Worm (Caenorhabditis elegans) whole organism, L4 larva: Measurements from ENCODE around the gene unc-86.

Experiments used
- F26F4.8 ChIP-seq: fragments of 200-800 bp; sonication (Bioruptor generic); conservative IDR thresholded peaks from 2 replicates; pipeline ENCODE4 v1.3.6; 2022; ENCODE audit warnings: missing genetic modification characterization, missing compliant biosample characterization
- F37D6.2 ChIP-seq: sonication (generic microtip); optimal IDR thresholded peaks from 2 replicates; lab custom pipeline; 2016; ENCODE audit warnings: mild to moderate bottlenecking, missing genetic modification characterization, missing compliant biosample characterization
- T20F7.1 ChIP-seq: fragments of 200-800 bp; sonication (Bioruptor generic); optimal IDR thresholded peaks from 2 replicates; lab custom pipeline; 2018; ENCODE audit warnings: mild to moderate bottlenecking, missing genetic modification characterization, missing compliant biosample characterization
- Y75B8A.6 ChIP-seq: fragments of 200-800 bp; sonication (Bioruptor generic); IDR thresholded peaks from 2 replicates; pipeline ENCODE4 v1.3.6; 2022; ENCODE audit warnings: missing genetic modification reagents, missing genetic modification characterization, missing compliant biosample characterization
- ZK337.2 ChIP-seq: fragments of 200-800 bp; sonication (Bioruptor generic); IDR thresholded peaks from 2 replicates; pipeline ENCODE4 v1.3.6; 2022; ENCODE audit warnings: missing genetic modification reagents, missing genetic modification characterization, missing compliant biosample characterization
- aly-2 ChIP-seq: sonication (generic microtip); optimal IDR thresholded peaks from 2 replicates; lab custom pipeline; 2018; ENCODE audit warnings: missing biosample characterization, missing genetic modification characterization
- arid-1 ChIP-seq: fragments of 200-800 bp; sonication (Bioruptor generic); conservative IDR thresholded peaks from 2 replicates; pipeline ENCODE4 v1.3.6; 2022; ENCODE audit warnings: missing genetic modification reagents, missing genetic modification characterization, missing compliant biosample characterization
- ceh-44 ChIP-seq: fragments of 200-800 bp; sonication (Bioruptor generic); IDR thresholded peaks from 2 replicates; pipeline ENCODE4 v1.3.6; 2022; ENCODE audit warnings: missing genetic modification reagents, missing genetic modification characterization, missing compliant biosample characterization
- ceh-62 ChIP-seq: sonication (generic microtip); optimal IDR thresholded peaks from 2 replicates; lab custom pipeline; 2017; ENCODE audit warnings: missing biosample characterization, missing genetic modification characterization
- cey-2 ChIP-seq: sonication (generic microtip); optimal IDR thresholded peaks from 3 replicates; lab custom pipeline; 2017; ENCODE audit warnings: missing genetic modification characterization, mild to moderate bottlenecking, missing compliant biosample characterization, antibody characterized with exemption, borderline replicate concordance; ENCODE audit not compliant: insufficient read depth
- daf-8 ChIP-seq: fragments of 200-800 bp; sonication (Bioruptor generic); IDR thresholded peaks from 2 replicates; pipeline ENCODE4 v1.3.6; 2022; ENCODE audit warnings: missing genetic modification characterization, missing compliant biosample characterization
- dmd-6 ChIP-seq: fragments of 200-800 bp; sonication (Bioruptor generic); IDR thresholded peaks from 2 replicates; pipeline ENCODE4 v1.3.6; 2022; ENCODE audit warnings: missing genetic modification reagents, missing genetic modification characterization, missing compliant biosample characterization
- egl-27 ChIP-seq: sonication (generic microtip); optimal IDR thresholded peaks from 3 replicates; lab custom pipeline; 2017; ENCODE audit warnings: missing biosample characterization, missing genetic modification reagents, missing genetic modification characterization
- fos-1 ChIP-seq: fragments of 150-350 bp; optimal IDR thresholded peaks from 2 replicates; lab custom pipeline; 2014; ENCODE audit warnings: missing biosample characterization, missing genetic modification characterization
- hlh-11 ChIP-seq: fragments of 200-800 bp; sonication (Bioruptor generic); optimal IDR thresholded peaks from 2 replicates; lab custom pipeline; 2018; ENCODE audit warnings: mild to moderate bottlenecking, missing genetic modification characterization, missing compliant biosample characterization
- hmg-1.1 ChIP-seq: fragments of 200-800 bp; sonication (Bioruptor generic); IDR thresholded peaks from 2 replicates; pipeline ENCODE4 v1.3.6; 2022; ENCODE audit warnings: missing genetic modification reagents, missing genetic modification characterization, missing compliant biosample characterization
- lin-1 ChIP-seq: fragments of 200-800 bp; sonication (Bioruptor generic); IDR thresholded peaks from 2 replicates; pipeline ENCODE4 v1.3.6; 2022; ENCODE audit warnings: missing genetic modification reagents, missing genetic modification characterization, missing compliant biosample characterization
- lin-15B ChIP-seq: fragments of 150-350 bp; sonication (generic microtip); optimal IDR thresholded peaks from 3 replicates; lab custom pipeline; 2014; ENCODE audit warnings: missing biosample characterization, missing genetic modification characterization
- lin-39 ChIP-seq: fragments of 150-350 bp; optimal IDR thresholded peaks from 2 replicates; lab custom pipeline; 2014; ENCODE audit warnings: missing biosample characterization, missing genetic modification reagents, missing genetic modification characterization
- lsy-2 ChIP-seq, 2 experiments: fragments of 150-350 bp in 1 of 2; sonication (generic microtip) in 1 of 2; optimal IDR thresholded peaks; 2 replicates each; lab custom pipeline; 2014 to 2017; ENCODE audit warnings: missing biosample characterization in 2 of 2, missing genetic modification characterization in 2 of 2
- madf-5 ChIP-seq, 2 experiments: fragments of 200-800 bp; sonication (Bioruptor generic); IDR thresholded peaks; 2 replicates each; pipeline ENCODE4 v1.3.6; 2022; ENCODE audit warnings: missing compliant biosample characterization in 2 of 2, missing genetic modification characterization in 2 of 2
- mdt-29 ChIP-seq: fragments of 200-800 bp; sonication (Bioruptor generic); IDR thresholded peaks from 2 replicates; pipeline ENCODE4 v1.3.6; 2022; ENCODE audit warnings: missing genetic modification reagents, missing genetic modification characterization, missing compliant biosample characterization
- mep-1 ChIP-seq: fragments of 150-350 bp; sonication (generic microtip); optimal IDR thresholded peaks from 3 replicates; lab custom pipeline; 2014; ENCODE audit warnings: missing biosample characterization, missing genetic modification characterization
- mxl-3 ChIP-seq: fragments of 200-800 bp; sonication (Bioruptor generic); optimal IDR thresholded peaks from 2 replicates; lab custom pipeline; 2018; ENCODE audit warnings: mild to moderate bottlenecking, missing genetic modification characterization, missing compliant biosample characterization
- nhr-10 ChIP-seq: fragments of 150-350 bp; optimal IDR thresholded peaks from 2 replicates; lab custom pipeline; 2014; ENCODE audit warnings: missing biosample characterization, missing genetic modification characterization
- nhr-237 ChIP-seq: sonication (generic microtip); optimal IDR thresholded peaks from 2 replicates; lab custom pipeline; 2017; ENCODE audit warnings: missing biosample characterization, missing genetic modification characterization
- nhr-41 ChIP-seq: fragments of 200-800 bp; sonication (Bioruptor generic); IDR thresholded peaks from 2 replicates; pipeline ENCODE4 v1.3.6; 2022; ENCODE audit warnings: missing genetic modification reagents, missing genetic modification characterization, missing compliant biosample characterization
- nhr-42 ChIP-seq: fragments of 200-800 bp; sonication (Bioruptor generic); IDR thresholded peaks from 2 replicates; pipeline ENCODE4 v1.3.6; 2022; ENCODE audit warnings: missing genetic modification characterization, missing compliant biosample characterization
- nhr-6 ChIP-seq: fragments of 150-350 bp; optimal IDR thresholded peaks from 2 replicates; lab custom pipeline; 2014; ENCODE audit warnings: missing biosample characterization, missing genetic modification characterization
- saeg-2 ChIP-seq: fragments of 200-800 bp; sonication (Bioruptor generic); IDR thresholded peaks from 2 replicates; pipeline ENCODE4 v1.3.6; 2022; ENCODE audit warnings: missing genetic modification reagents, missing genetic modification characterization, missing compliant biosample characterization
- snpc-4 ChIP-seq: fragments of 150-350 bp; optimal IDR thresholded peaks from 2 replicates; lab custom pipeline; 2014; ENCODE audit warnings: missing biosample characterization, missing genetic modification characterization
- tra-1 ChIP-seq: fragments of 200-800 bp; sonication (Bioruptor generic); IDR thresholded peaks from 2 replicates; pipeline ENCODE4 v1.3.6; 2022; ENCODE audit warnings: missing genetic modification reagents, missing genetic modification characterization, missing compliant biosample characterization
- unc-62 ChIP-seq, 3 experiments: fragments of 150-350 bp in 1 of 3; sonication (generic microtip); optimal IDR thresholded peaks in 2 of 3; peaks in 1 of 3; 1 replicate in 1 of 3; 2 replicates in 2 of 3; lab custom pipeline; 2014 to 2017; ENCODE audit warnings: missing biosample characterization in 3 of 3, missing genetic modification characterization in 3 of 3, missing genetic modification reagents in 3 of 3, missing genotype in 1 of 3
- zag-1 ChIP-seq: fragments of 150-350 bp; optimal IDR thresholded peaks from 2 replicates; lab custom pipeline; 2014; ENCODE audit warnings: missing biosample characterization, missing genetic modification characterization
- zfp-3 ChIP-seq: fragments of 200-800 bp; sonication (Bioruptor generic); conservative IDR thresholded peaks from 2 replicates; pipeline ENCODE4 v1.3.6; 2022; ENCODE audit warnings: missing genetic modification reagents, missing genetic modification characterization, missing compliant biosample characterization
- zip-11 ChIP-seq: fragments of 200-800 bp; sonication (Bioruptor generic); IDR thresholded peaks from 2 replicates; pipeline ENCODE4 v1.3.6; 2022; ENCODE audit warnings: missing genetic modification characterization, missing compliant biosample characterization
- ztf-7 ChIP-seq: fragments of 150-350 bp; optimal IDR thresholded peaks from 2 replicates; lab custom pipeline; 2014; ENCODE audit warnings: missing biosample characterization, missing genetic modification characterization

Gene unc-86

DNA sequence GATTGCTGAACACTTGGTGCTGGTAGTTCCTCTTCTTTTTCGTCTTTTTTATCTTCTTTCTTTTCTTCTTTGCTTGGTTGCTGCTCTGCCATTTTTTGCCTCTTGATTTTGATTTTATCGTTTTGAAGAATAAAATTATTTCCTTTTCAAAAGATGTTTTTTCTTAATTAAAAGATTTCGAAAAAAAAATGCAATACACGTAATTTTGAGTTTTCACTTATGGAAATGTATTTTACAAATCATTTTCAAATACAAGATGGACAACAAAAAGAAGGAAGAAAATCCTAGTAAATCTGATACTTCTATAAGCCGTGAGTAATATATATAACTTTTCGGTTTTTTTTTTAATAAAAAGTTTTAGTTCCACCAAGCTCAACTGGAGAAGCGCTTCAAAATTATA lies 33.2 kb upstream of the unc-86 start, which contains the start of the genes C02F5.10 and C02F5.2:
Gene C02F5.10 (minus strand): TSS at position 101 of the 400 bp plus-strand sequence.
Gene C02F5.2 (plus strand): TSS at position 239 of the 400 bp plus-strand sequence.
- TF ChIP-seq aly-2 (tag; lab: Kevin White, UChicago), result no peak
- TF ChIP-seq zag-1 (tag; lab: Kevin White, UChicago), result no peak
- TF ChIP-seq nhr-10 (tag; lab: Kevin White, UChicago), result no peak
- TF ChIP-seq lsy-2 (tag; optimal IDR thresholded peaks at IDR 0.05; lab: Kevin White, UChicago), result no peak
- no peak for TF ChIP-seq ztf-7 (tag; lab: Kevin White, UChicago)
- TF ChIP-seq madf-5 (GFP tag; IDR thresholded peaks at IDR 0.05; lab: Robert Waterston, UW), result no peak
- TF ChIP-seq hmg-1.1, result no peak
- no peak for TF ChIP-seq mxl-3 (GFP tag; lab: Kevin White, UChicago)
- no peak for TF ChIP-seq lin-39 (tag; lab: Kevin White, UChicago)
- no peak for TF ChIP-seq ZK337.2 (GFP tag; lab: Robert Waterston, UW)
- no peak for TF ChIP-seq nhr-237 (tag; lab: Kevin White, UChicago)
- TF ChIP-seq lin-15B (tag; lab: Kevin White, UChicago), result no peak
- no peak for TF ChIP-seq Y75B8A.6 (GFP tag; lab: Robert Waterston, UW)
- no peak for TF ChIP-seq ceh-44
- no peak for TF ChIP-seq arid-1
- no peak for TF ChIP-seq lin-1 (GFP tag; lab: Robert Waterston, UW)
- TF ChIP-seq saeg-2 (GFP tag; lab: Robert Waterston, UW), result no peak
- no peak for TF ChIP-seq mep-1 (tag; lab: Kevin White, UChicago)
- TF ChIP-seq zfp-3 (GFP tag; lab: Robert Waterston, UW), result no peak

DNA sequence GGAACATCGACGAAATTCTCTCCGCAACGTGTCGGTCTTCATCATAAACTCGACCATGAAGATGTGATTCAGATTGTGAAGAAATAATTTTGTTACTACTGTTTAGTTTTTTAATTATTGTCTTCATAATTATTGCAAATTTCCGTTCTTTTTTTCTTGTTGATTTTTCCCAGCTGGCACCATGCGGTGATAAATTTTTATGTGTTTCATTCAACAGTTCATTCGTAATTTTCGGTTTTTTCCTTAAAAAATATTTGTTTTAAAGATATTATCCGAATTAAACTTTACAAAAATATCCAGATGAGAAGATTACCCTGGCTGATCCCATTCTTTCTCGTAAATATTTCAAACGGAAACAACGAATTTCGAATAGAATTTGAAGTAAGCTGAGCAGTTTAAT lies 30.9 kb upstream of the unc-86 start, which contains the start of gene C02F5.13:
Gene C02F5.13 (plus strand): TSS at position 301 of the 400 bp plus-strand sequence.
- no peak for TF ChIP-seq daf-8 (GFP tag; lab: Robert Waterston, UW)
- no peak for TF ChIP-seq fos-1 (tag; lab: Kevin White, UChicago)
- no peak for TF ChIP-seq F37D6.2 (tag; lab: Kevin White, UChicago)
- no peak for TF ChIP-seq lin-39 (tag; lab: Kevin White, UChicago)
- TF ChIP-seq zip-11 (GFP tag; lab: Robert Waterston, UW), result no peak
- TF ChIP-seq arid-1, result no peak
- no peak for TF ChIP-seq nhr-6 (tag; lab: Kevin White, UChicago)
- TF ChIP-seq tra-1 (GFP tag; lab: Robert Waterston, UW), result no peak
- TF ChIP-seq dmd-6, result no peak
- no peak for TF ChIP-seq hlh-11 (tag; lab: Kevin White, UChicago)
- TF ChIP-seq cey-2, result no peak
- TF ChIP-seq ztf-7 (tag; lab: Kevin White, UChicago), result no peak
- no peak for TF ChIP-seq F26F4.8 (GFP tag; lab: Robert Waterston, UW)
- no peak for TF ChIP-seq ceh-62 (tag; lab: Kevin White, UChicago)
- no peak for TF ChIP-seq unc-62 (GFP tag; optimal IDR thresholded peaks at IDR 0.05 in 1 of 2; lab: Kevin White, UChicago)
- TF ChIP-seq unc-62 (tag; optimal IDR thresholded peaks at IDR 0.05; lab: Kevin White, UChicago), result no peak

- no peak for TF ChIP-seq T20F7.1 (GFP tag; lab: Kevin White, UChicago)
- TF ChIP-seq egl-27 (tag; lab: Kevin White, UChicago), result no peak
- TF ChIP-seq nhr-42, result no peak
- TF ChIP-seq snpc-4 (tag; lab: Kevin White, UChicago), result no peak
- TF ChIP-seq mdt-29, result no peak
- TF ChIP-seq daf-8 (GFP tag; lab: Robert Waterston, UW), result no peak
- no peak for TF ChIP-seq mep-1 (tag; lab: Kevin White, UChicago)
- no peak for TF ChIP-seq nhr-41 (GFP tag; lab: Robert Waterston, UW)
- no peak for TF ChIP-seq lin-15B (tag; lab: Kevin White, UChicago)
- TF ChIP-seq hmg-1.1, result no peak
- no peak for TF ChIP-seq F26F4.8 (GFP tag; lab: Robert Waterston, UW)
Observed at ce11 chrIII:8245591-8245990, 29.5 kb upstream of the unc-86 start, which contains the start of gene C02F5.3. C02F5.3 (plus strand) TSS chrIII:8245891.
